Worm (Caenorhabditis elegans) whole organism, L4 larva: Measurements from ENCODE around the gene piit-1.

Experiments used
- F10B5.3 ChIP-seq: sonication (generic microtip); optimal IDR thresholded peaks from 2 replicates; lab custom pipeline; 2016; ENCODE audit warnings: mild to moderate bottlenecking, missing genetic modification characterization, missing compliant biosample characterization
- F37D6.2 ChIP-seq: sonication (generic microtip); optimal IDR thresholded peaks from 2 replicates; lab custom pipeline; 2016; ENCODE audit warnings: mild to moderate bottlenecking, missing genetic modification characterization, missing compliant biosample characterization
- Y75B8A.6 ChIP-seq: fragments of 200-800 bp; sonication (Bioruptor generic); IDR thresholded peaks from 2 replicates; pipeline ENCODE4 v1.3.6; 2022; ENCODE audit warnings: missing genetic modification reagents, missing genetic modification characterization, missing compliant biosample characterization
- aha-1 ChIP-seq: fragments of 150-350 bp; peaks from one replicate; lab custom pipeline; 2014; ENCODE audit warnings: missing biosample characterization, missing genetic modification characterization
- ama-1 ChIP-seq: fragments of 150-350 bp; optimal IDR thresholded peaks from 2 replicates; lab custom pipeline; 2014; ENCODE audit warnings: inconsistent platforms, mixed read lengths
- arid-1 ChIP-seq: fragments of 200-800 bp; sonication (Bioruptor generic); conservative IDR thresholded peaks from 2 replicates; pipeline ENCODE4 v1.3.6; 2022; ENCODE audit warnings: missing genetic modification reagents, missing genetic modification characterization, missing compliant biosample characterization
- ces-1 ChIP-seq: fragments of 150-350 bp; sonication (generic microtip); optimal IDR thresholded peaks from 4 replicates; lab custom pipeline; 2014; ENCODE audit warnings: missing biosample characterization, missing genetic modification reagents, missing genetic modification characterization
- cey-2 ChIP-seq: sonication (generic microtip); optimal IDR thresholded peaks from 3 replicates; lab custom pipeline; 2017; ENCODE audit warnings: missing genetic modification characterization, mild to moderate bottlenecking, missing compliant biosample characterization, antibody characterized with exemption, borderline replicate concordance; ENCODE audit not compliant: insufficient read depth
- daf-12 ChIP-seq: fragments of 150-350 bp; optimal IDR thresholded peaks from 2 replicates; lab custom pipeline; 2014; ENCODE audit warnings: missing biosample characterization, missing genetic modification reagents, missing genetic modification characterization
- daf-16 ChIP-seq, 3 experiments: sonication (generic microtip); optimal IDR thresholded peaks; 2 replicates each; lab custom pipeline; 2016 to 2017; ENCODE audit warnings: missing genetic modification characterization in 3 of 3, missing genetic modification reagents in 3 of 3, mild to moderate bottlenecking in 2 of 3, missing compliant biosample characterization in 2 of 3, missing biosample characterization in 1 of 3, moderate library complexity in 1 of 3
- daf-19 ChIP-seq: fragments of 200-800 bp; sonication (Bioruptor generic); conservative IDR thresholded peaks from 2 replicates; pipeline ENCODE4 v1.3.6; 2022; ENCODE audit warnings: missing genetic modification characterization, missing compliant biosample characterization
- daf-8 ChIP-seq: fragments of 200-800 bp; sonication (Bioruptor generic); IDR thresholded peaks from 2 replicates; pipeline ENCODE4 v1.3.6; 2022; ENCODE audit warnings: missing genetic modification characterization, missing compliant biosample characterization
- dmd-6 ChIP-seq: fragments of 200-800 bp; sonication (Bioruptor generic); IDR thresholded peaks from 2 replicates; pipeline ENCODE4 v1.3.6; 2022; ENCODE audit warnings: missing genetic modification reagents, missing genetic modification characterization, missing compliant biosample characterization
- dmd-8 ChIP-seq: fragments of 200-800 bp; sonication (Bioruptor generic); IDR thresholded peaks from 2 replicates; pipeline ENCODE4 v1.3.6; 2022; ENCODE audit warnings: missing genetic modification characterization, missing compliant biosample characterization
- duxl-1 ChIP-seq: sonication (generic microtip); optimal IDR thresholded peaks from 2 replicates; lab custom pipeline; 2016; ENCODE audit warnings: mild to moderate bottlenecking, missing genetic modification characterization, moderate library complexity, missing compliant biosample characterization; ENCODE audit not compliant: poor library complexity
- dve-1 ChIP-seq: sonication (generic microtip); optimal IDR thresholded peaks from 2 replicates; lab custom pipeline; 2017; ENCODE audit warnings: antibody characterized with exemption, mild to moderate bottlenecking, missing genetic modification characterization, missing compliant biosample characterization; ENCODE audit not compliant: insufficient read depth
- egl-27 ChIP-seq: sonication (generic microtip); optimal IDR thresholded peaks from 3 replicates; lab custom pipeline; 2017; ENCODE audit warnings: missing biosample characterization, missing genetic modification reagents, missing genetic modification characterization
- fkh-10 ChIP-seq: fragments of 150-350 bp; optimal IDR thresholded peaks from 2 replicates; lab custom pipeline; 2014; ENCODE audit warnings: missing biosample characterization, missing genetic modification reagents, missing genetic modification characterization
- gei-8 ChIP-seq: fragments of 200-800 bp; sonication (Bioruptor generic); optimal IDR thresholded peaks from 2 replicates; lab custom pipeline; 2018; ENCODE audit warnings: mild to moderate bottlenecking, missing genetic modification characterization, missing compliant biosample characterization
- hif-1 ChIP-seq, 2 experiments: sonication (generic microtip); optimal IDR thresholded peaks; 2 replicates each; lab custom pipeline; 2016 to 2017; ENCODE audit warnings: missing compliant biosample characterization in 2 of 2, missing genetic modification characterization in 2 of 2, missing genetic modification reagents in 2 of 2, missing genotype in 2 of 2, mild to moderate bottlenecking in 1 of 2
- lim-7 ChIP-seq: fragments of 200-800 bp; sonication (Bioruptor generic); IDR thresholded peaks from 2 replicates; pipeline ENCODE4 v1.3.6; 2022; ENCODE audit warnings: missing genetic modification characterization, missing compliant biosample characterization
- lin-1 ChIP-seq: fragments of 200-800 bp; sonication (Bioruptor generic); IDR thresholded peaks from 2 replicates; pipeline ENCODE4 v1.3.6; 2022; ENCODE audit warnings: missing genetic modification reagents, missing genetic modification characterization, missing compliant biosample characterization
- lin-13 ChIP-seq: fragments of 150-350 bp; optimal IDR thresholded peaks from 2 replicates; lab custom pipeline; 2014; ENCODE audit warnings: missing biosample characterization, missing genetic modification reagents, missing genetic modification characterization
- lin-29 ChIP-seq: fragments of 200-800 bp; sonication (Bioruptor generic); IDR thresholded peaks from 2 replicates; pipeline ENCODE4 v1.3.6; 2022; ENCODE audit warnings: missing genetic modification reagents, missing genetic modification characterization, missing compliant biosample characterization
- lsy-2 ChIP-seq, 2 experiments: fragments of 150-350 bp in 1 of 2; sonication (generic microtip) in 1 of 2; optimal IDR thresholded peaks; 2 replicates each; lab custom pipeline; 2014 to 2017; ENCODE audit warnings: missing biosample characterization in 2 of 2, missing genetic modification characterization in 2 of 2
- mdt-29 ChIP-seq: fragments of 200-800 bp; sonication (Bioruptor generic); IDR thresholded peaks from 2 replicates; pipeline ENCODE4 v1.3.6; 2022; ENCODE audit warnings: missing genetic modification reagents, missing genetic modification characterization, missing compliant biosample characterization
- nhr-111 ChIP-seq: fragments of 200-800 bp; sonication (Bioruptor generic); optimal IDR thresholded peaks from 2 replicates; lab custom pipeline; 2018; ENCODE audit warnings: mild to moderate bottlenecking, missing genetic modification characterization, missing compliant biosample characterization
- nhr-28 ChIP-seq: fragments of 150-350 bp; optimal IDR thresholded peaks from 2 replicates; lab custom pipeline; 2014; ENCODE audit warnings: missing biosample characterization, missing genetic modification characterization
- nhr-76 ChIP-seq: fragments of 150-350 bp; optimal IDR thresholded peaks from 2 replicates; lab custom pipeline; 2014; ENCODE audit warnings: missing biosample characterization, missing genetic modification characterization
- pha-4 ChIP-seq, 2 experiments: fragments of 150-350 bp in 1 of 2; fragments of 200-800 bp in 1 of 2; sonication (Bioruptor generic) in 1 of 2; IDR thresholded peaks in 1 of 2; optimal IDR thresholded peaks in 1 of 2; 2 replicates each; pipeline versions ENCODE4 v1.3.6 to Lab custom; 2014 to 2022; ENCODE audit warnings: missing genetic modification characterization in 2 of 2, missing genetic modification reagents in 2 of 2, missing biosample characterization in 1 of 2, missing compliant biosample characterization in 1 of 2
- php-3 ChIP-seq: fragments of 200-800 bp; sonication (Bioruptor generic); IDR thresholded peaks from 2 replicates; pipeline ENCODE4 v1.3.6; 2022; ENCODE audit warnings: missing genetic modification reagents, missing genetic modification characterization, missing compliant biosample characterization
- pqm-1 ChIP-seq: sonication (generic microtip); optimal IDR thresholded peaks from 2 replicates; lab custom pipeline; 2017; ENCODE audit warnings: missing biosample characterization, missing genetic modification characterization
- set-16 ChIP-seq: fragments of 200-800 bp; sonication (Bioruptor generic); IDR thresholded peaks from 2 replicates; pipeline ENCODE4 v1.3.6; 2022; ENCODE audit warnings: missing genetic modification reagents, missing genetic modification characterization, missing compliant biosample characterization
- skn-1 ChIP-seq: fragments of 150-350 bp; optimal IDR thresholded peaks from 2 replicates; lab custom pipeline; 2014; ENCODE audit warnings: missing biosample characterization, missing genetic modification characterization
- spr-1 ChIP-seq: sonication (generic microtip); optimal IDR thresholded peaks from 2 replicates; lab custom pipeline; 2016; ENCODE audit warnings: mild to moderate bottlenecking, missing genetic modification characterization, missing compliant biosample characterization
- spr-3 ChIP-seq: fragments of 200-800 bp; sonication (Bioruptor generic); optimal IDR thresholded peaks from 2 replicates; lab custom pipeline; 2018; ENCODE audit warnings: mild to moderate bottlenecking, missing genetic modification characterization, missing compliant biosample characterization
- tra-1 ChIP-seq: fragments of 200-800 bp; sonication (Bioruptor generic); IDR thresholded peaks from 2 replicates; pipeline ENCODE4 v1.3.6; 2022; ENCODE audit warnings: missing genetic modification reagents, missing genetic modification characterization, missing compliant biosample characterization
- unc-130 ChIP-seq: sonication (generic microtip); optimal IDR thresholded peaks from 2 replicates; lab custom pipeline; 2016; ENCODE audit warnings: missing genetic modification reagents, missing genetic modification characterization, missing compliant biosample characterization
- unc-39 ChIP-seq: sonication (generic microtip); optimal IDR thresholded peaks from 2 replicates; lab custom pipeline; 2017; ENCODE audit warnings: missing biosample characterization, missing genetic modification characterization
- zip-11 ChIP-seq: fragments of 200-800 bp; sonication (Bioruptor generic); IDR thresholded peaks from 2 replicates; pipeline ENCODE4 v1.3.6; 2022; ENCODE audit warnings: missing genetic modification characterization, missing compliant biosample characterization
- zip-2 ChIP-seq: fragments of 150-350 bp; optimal IDR thresholded peaks from 2 replicates; lab custom pipeline; 2014; ENCODE audit warnings: missing biosample characterization, missing genetic modification characterization
- ztf-7 ChIP-seq: fragments of 150-350 bp; optimal IDR thresholded peaks from 2 replicates; lab custom pipeline; 2014; ENCODE audit warnings: missing biosample characterization, missing genetic modification characterization

piit-1 gene

ce11 chrV:11627837-11628236 lies 17.9 kb upstream of the piit-1 start:
- TF ChIP-seq pqm-1 (tag; lab: Kevin White, UChicago): no peak
- TF ChIP-seq ztf-7 (tag; lab: Kevin White, UChicago): no peak
- TF ChIP-seq lin-1 (GFP tag; lab: Robert Waterston, UW): no peak
- TF ChIP-seq arid-1 (GFP tag; lab: Robert Waterston, UW): no peak
- TF ChIP-seq spr-3 (GFP tag; lab: Kevin White, UChicago): no peak
- no peak for TF ChIP-seq gei-8
- TF ChIP-seq daf-16 (GFP tag; optimal IDR thresholded peaks at IDR 0.05; lab: Kevin White, UChicago): no peak
- peak; percentile 73 for TF ChIP-seq daf-16 (tag; optimal IDR thresholded peaks at IDR 0.05; lab: Kevin White, UChicago)
- TF ChIP-seq pha-4 (GFP tag; IDR thresholded peaks at IDR 0.05; lab: Robert Waterston, UW): no peak
- no peak for TF ChIP-seq pha-4 (tag; optimal IDR thresholded peaks at IDR 0.05; lab: Kevin White, UChicago)
- no peak for TF ChIP-seq hif-1 (tag; optimal IDR thresholded peaks at IDR 0.05; lab: Kevin White, UChicago)
- TF ChIP-seq lin-13: no peak
- no peak for TF ChIP-seq egl-27
- TF ChIP-seq lsy-2 (tag; optimal IDR thresholded peaks at IDR 0.05; lab: Kevin White, UChicago): no peak
- no peak for TF ChIP-seq unc-39
- TF ChIP-seq lin-29 (GFP tag; lab: Robert Waterston, UW): no peak
- TF ChIP-seq fkh-10 (GFP tag; lab: Kevin White, UChicago): no peak
- no peak for TF ChIP-seq F37D6.2 (tag; lab: Kevin White, UChicago)
- no peak for TF ChIP-seq lim-7 (GFP tag; lab: Robert Waterston, UW)
- TF ChIP-seq set-16 (GFP tag; lab: Robert Waterston, UW): no peak
- TF ChIP-seq unc-130: no peak
- no peak for TF ChIP-seq ces-1 (GFP tag; lab: Kevin White, UChicago)
- peak; percentile 41 for TF ChIP-seq aha-1 (tag; lab: Kevin White, UChicago)
- TF ChIP-seq tra-1 (GFP tag; lab: Robert Waterston, UW): no peak
- no peak for TF ChIP-seq zip-11 (GFP tag; lab: Robert Waterston, UW)
- no peak for TF ChIP-seq dmd-8 (GFP tag; lab: Robert Waterston, UW)
- TF ChIP-seq daf-19 (GFP tag; lab: Robert Waterston, UW): no peak
- no peak for TF ChIP-seq daf-8
- no peak for TF ChIP-seq skn-1 (tag; lab: Kevin White, UChicago)
- no peak for TF ChIP-seq zip-2 (tag; lab: Kevin White, UChicago)
- TF ChIP-seq php-3 (GFP tag; lab: Robert Waterston, UW): 0 out of 2 replicates have a peak, but pooled peaks have one; percentile 18
- no peak for TF ChIP-seq daf-12 (tag; lab: Kevin White, UChicago)
- TF ChIP-seq mdt-29 (GFP tag; lab: Robert Waterston, UW): no peak
- TF ChIP-seq F10B5.3 (tag; lab: Kevin White, UChicago): no peak
- TF ChIP-seq Y75B8A.6 (GFP tag; lab: Robert Waterston, UW): no peak
- TF ChIP-seq ama-1 (lab: Kevin White, UChicago): no peak
- TF ChIP-seq cey-2 (tag; lab: Kevin White, UChicago): no peak
- TF ChIP-seq nhr-111: no peak
- TF ChIP-seq dmd-6: no peak
- TF ChIP-seq dve-1 (tag; lab: Kevin White, UChicago): peak; percentile 56
- TF ChIP-seq duxl-1 (tag; lab: Kevin White, UChicago): no peak
- no peak for TF ChIP-seq nhr-76 (tag; lab: Kevin White, UChicago)
- TF ChIP-seq nhr-28: peak; percentile 6
- TF ChIP-seq spr-1 (tag; lab: Kevin White, UChicago): no peak
